Worm (Caenorhabditis elegans): ENCODE measurements around the gene mrpl-50.

The mrpl-50 gene

ce11 chrII:8938907-8939622 is 9.4 kb downstream of the mrpl-50 start (continued):
- TF ChIP-seq athp-1 (tag; optimal IDR thresholded peaks at IDR 0.05) (peak; percentile 69), let-607 (tag; optimal IDR thresholded peaks at IDR 0.05) (no peak), D2030.7 (GFP tag; IDR thresholded peaks at IDR 0.05) (peak; percentile 34; the same call in 1 of the 2 replicates), ztf-22 (GFP tag; optimal IDR thresholded peaks at IDR 0.05) (no peak), T26A5.8 (tag; optimal IDR thresholded peaks at IDR 0.05) (no peak), Y95B8A.8 (GFP tag; IDR thresholded peaks at IDR 0.05) (peak; percentile 80), egl-44 (GFP tag; IDR thresholded peaks at IDR 0.05) (no peak), ceh-27 (GFP tag; optimal IDR thresholded peaks at IDR 0.05) (no peak), ceh-91 (GFP tag; IDR thresholded peaks at IDR 0.05) (no peak), K11D2.4 (GFP tag; IDR thresholded peaks at IDR 0.05) (no peak), F57A8.1 (GFP tag; optimal IDR thresholded peaks at IDR 0.05) (no peak), repo-1 (tag; optimal IDR thresholded peaks at IDR 0.05) (peak; percentile 9), dox-1 (GFP tag; IDR thresholded peaks at IDR 0.05) (no peak), B0261.1 (tag; optimal IDR thresholded peaks at IDR 0.05) (no peak), ccch-3 (GFP tag; optimal IDR thresholded peaks at IDR 0.05) (no peak), ztf-25 (GFP tag; IDR thresholded peaks at IDR 0.05) (no peak), sea-2 (GFP tag; IDR thresholded peaks at IDR 0.05) (no peak), Y79H2A.3 (GFP tag; conservative IDR thresholded peaks at IDR 0.05) (peak; percentile 67; the same call in 1 of the 2 replicates), cebp-2 (GFP tag; IDR thresholded peaks at IDR 0.05) (no peak), mes-4 (tag; optimal IDR thresholded peaks at IDR 0.05) (no peak), mcd-1 (GFP tag; IDR thresholded peaks at IDR 0.05) (no peak), ets-4 (GFP tag; optimal IDR thresholded peaks at IDR 0.05) (no peak), hrde-1 (tag; optimal IDR thresholded peaks at IDR 0.05; ENCODE audit: borderline replicate concordance) (peak; percentile 84), T07F8.4 (tag; optimal IDR thresholded peaks at IDR 0.05) (no peak), ztf-3 (GFP tag; optimal IDR thresholded peaks at IDR 0.05) (no peak), ekl-4 (GFP tag; IDR thresholded peaks at IDR 0.05) (no peak), attf-6 (GFP tag; IDR thresholded peaks at IDR 0.05) (0 out of 2 replicates have a peak, but pooled peaks have one; percentile 17), F55B11.4 (tag; optimal IDR thresholded peaks at IDR 0.05; ENCODE audit: borderline replicate concordance, insufficient read depth) (no peak), hlh-12 (tag; optimal IDR thresholded peaks at IDR 0.05) (no peak), fkh-3 (tag; optimal IDR thresholded peaks at IDR 0.05) (no peak), Y67H2A.10 (GFP tag; conservative IDR thresholded peaks at IDR 0.05) (no peak), lsl-1 (GFP tag; optimal IDR thresholded peaks at IDR 0.05) (peak; percentile 2), tbx-9 (tag; optimal IDR thresholded peaks at IDR 0.05; ENCODE audit: borderline replicate concordance) (no peak), madf-6 (GFP tag; IDR thresholded peaks at IDR 0.05) (peak; percentile 62), F49E8.2 (tag; optimal IDR thresholded peaks at IDR 0.05; ENCODE audit: insufficient read depth) (peak; percentile 54), B0336.3 (GFP tag; IDR thresholded peaks at IDR 0.05) (0 out of 2 replicates have a peak, but pooled peaks have one; percentile 21), snpc-4 (GFP tag; optimal IDR thresholded peaks at IDR 0.05) (no peak), snpc-4 (tag; optimal IDR thresholded peaks at IDR 0.05) (no peak), zfh-2 (GFP tag; conservative IDR thresholded peaks at IDR 0.05) (no peak), lir-1 (GFP tag; conservative IDR thresholded peaks at IDR 0.05) (no peak), ceh-100 (GFP tag; IDR thresholded peaks at IDR 0.05) (0 out of 2 replicates have a peak, but pooled peaks have one; percentile 30), madf-3 (GFP tag; IDR thresholded peaks at IDR 0.05) (0 out of 2 replicates have a peak, but pooled peaks have one; percentile 22), nhr-27 (tag; optimal IDR thresholded peaks at IDR 0.05) (no peak), nhr-120 (GFP tag; IDR thresholded peaks at IDR 0.05) (no peak), F22D6.2 (tag; optimal IDR thresholded peaks at IDR 0.05) (no peak), sdz-38 (tag; optimal IDR thresholded peaks at IDR 0.05) (no peak), akir-1 (GFP tag; optimal IDR thresholded peaks at IDR 0.05) (no peak)

Measured in whole organism, young adult.